Worm (Caenorhabditis elegans): ENCODE results near the gene cyp-13A7.

DNA sequence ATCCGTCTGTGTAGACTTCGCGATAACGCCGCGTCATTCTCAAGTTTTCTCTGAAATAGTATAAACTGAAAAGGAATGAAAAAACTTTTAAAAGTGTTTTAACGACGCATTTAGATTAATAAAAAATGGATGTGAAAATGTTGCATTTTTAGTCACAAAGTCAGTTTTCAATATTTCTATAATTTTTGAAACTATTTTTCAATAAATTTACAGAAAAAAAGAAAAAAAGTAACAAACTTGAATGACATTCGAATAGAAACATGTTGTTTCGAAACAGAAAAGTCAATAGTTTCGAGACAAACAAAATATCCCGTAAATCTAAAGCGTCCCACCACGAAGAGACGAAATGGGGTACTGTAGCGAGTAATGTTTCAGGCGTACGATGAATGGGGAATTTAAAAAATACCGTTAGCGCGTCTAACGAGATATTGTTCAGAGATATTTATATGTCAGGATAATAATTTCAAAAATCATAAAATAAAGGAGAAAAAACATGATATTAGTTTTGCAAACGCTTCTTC lies 38.6 kb downstream of the cyp-13A7 start, which contains the start of gene rnh-1.2:
- no peak for TF ChIP-seq mec-3 (tag; optimal IDR thresholded peaks at IDR 0.05; ENCODE audit: borderline replicate concordance)
- no peak for TF ChIP-seq lin-11 (tag; optimal IDR thresholded peaks at IDR 0.05)
- no peak for TF ChIP-seq unc-55 (GFP tag; optimal IDR thresholded peaks at IDR 0.05)
- TF ChIP-seq zip-5 (tag; optimal IDR thresholded peaks at IDR 0.05), result no peak
- no peak for TF ChIP-seq fax-1 (tag; optimal IDR thresholded peaks at IDR 0.05)
- no peak for TF ChIP-seq pat-9 (tag; optimal IDR thresholded peaks at IDR 0.05)
- no peak for TF ChIP-seq pha-4 (tag; optimal IDR thresholded peaks at IDR 0.05)
- no peak for TF ChIP-seq K09A11.1 (tag; optimal IDR thresholded peaks at IDR 0.05; ENCODE audit: insufficient read depth)
- no peak for TF ChIP-seq hlh-30 (tag; optimal IDR thresholded peaks at IDR 0.05; ENCODE audit: insufficient read depth)
